Worm (Caenorhabditis elegans) whole organism, L4 larva: ENCODE measurements around the gene C30B5.6.

Experiments
- ceh-62 ChIP-seq: sonication (generic microtip); optimal IDR thresholded peaks from 2 replicates; lab custom pipeline; 2017; ENCODE audit warnings: missing biosample characterization, missing genetic modification characterization
- fkh-10 ChIP-seq: fragments of 150-350 bp; optimal IDR thresholded peaks from 2 replicates; lab custom pipeline; 2014; ENCODE audit warnings: missing biosample characterization, missing genetic modification reagents, missing genetic modification characterization
- lir-3 ChIP-seq: sonication (generic microtip); optimal IDR thresholded peaks from 2 replicates; lab custom pipeline; 2016; ENCODE audit warnings: mild to moderate bottlenecking, missing genetic modification characterization, missing compliant biosample characterization
- pha-4 ChIP-seq, 2 experiments: fragments of 150-350 bp in 1 of 2; fragments of 200-800 bp in 1 of 2; sonication (Bioruptor generic) in 1 of 2; IDR thresholded peaks in 1 of 2; optimal IDR thresholded peaks in 1 of 2; 2 replicates each; pipeline versions ENCODE4 v1.3.6 to Lab custom; 2014 to 2022; ENCODE audit warnings: missing genetic modification characterization in 2 of 2, missing genetic modification reagents in 2 of 2, missing biosample characterization in 1 of 2, missing compliant biosample characterization in 1 of 2

ce11 chrII:6177975-6178742, 44.3 kb downstream of the C30B5.6 start:
- TF ChIP-seq fkh-10 (GFP tag; lab: Kevin White, UChicago): no peak
- no peak for TF ChIP-seq lir-3
- TF ChIP-seq pha-4 (GFP tag; IDR thresholded peaks at IDR 0.05; lab: Robert Waterston, UW): no peak
- no peak for TF ChIP-seq pha-4 (tag; optimal IDR thresholded peaks at IDR 0.05; lab: Kevin White, UChicago)
- TF ChIP-seq ceh-62 (tag; lab: Kevin White, UChicago): no peak
